Fruit fly (Drosophila melanogaster) whole organism: ENCODE results near the gene AspRS-m.

Experiments
- CG8478 ChIP-seq: fragments of >200 bp; optimal IDR thresholded peaks from 2 replicates; lab custom pipeline; 2018; ENCODE audit warnings: inconsistent platforms
- EcR ChIP-seq, 2 experiments: fragments of >200 bp; optimal IDR thresholded peaks; 2 replicates each; lab custom pipeline; 2017; ENCODE audit warnings: missing biosample characterization in 2 of 2, missing genetic modification characterization in 2 of 2, missing genetic modification reagents in 2 of 2
- pan ChIP-seq: fragments of >200 bp; optimal IDR thresholded peaks from 2 replicates; lab custom pipeline; 2017
- psq ChIP-seq: fragments of >200 bp; optimal IDR thresholded peaks from 2 replicates; lab custom pipeline; 2017

dm6 chr2L:16859103-16859502 is 32.2 kb downstream of the AspRS-m start:
- no peak for TF ChIP-seq EcR (GFP tag; optimal IDR thresholded peaks at IDR 0.05; lab: Kevin White, UChicago)
- no peak for TF ChIP-seq psq
- TF ChIP-seq CG8478, result no peak
- peak; percentile 57 for TF ChIP-seq pan
